Worm (Caenorhabditis elegans) whole organism, L4 larva: Measurements from ENCODE around the gene W03H9.2.

Source experiments
- aly-2 ChIP-seq: sonication (generic microtip); optimal IDR thresholded peaks from 2 replicates; lab custom pipeline; 2018; ENCODE audit warnings: missing biosample characterization, missing genetic modification characterization
- dpl-1 ChIP-seq: fragments of 150-350 bp; optimal IDR thresholded peaks from 2 replicates; lab custom pipeline; 2014; ENCODE audit warnings: missing biosample characterization, missing genetic modification reagents, missing genetic modification characterization
- egl-27 ChIP-seq: sonication (generic microtip); optimal IDR thresholded peaks from 3 replicates; lab custom pipeline; 2017; ENCODE audit warnings: missing biosample characterization, missing genetic modification reagents, missing genetic modification characterization
- nhr-237 ChIP-seq: sonication (generic microtip); optimal IDR thresholded peaks from 2 replicates; lab custom pipeline; 2017; ENCODE audit warnings: missing biosample characterization, missing genetic modification characterization
- zag-1 ChIP-seq: fragments of 150-350 bp; optimal IDR thresholded peaks from 2 replicates; lab custom pipeline; 2014; ENCODE audit warnings: missing biosample characterization, missing genetic modification characterization
- zfp-2 ChIP-seq: sonication (generic microtip); optimal IDR thresholded peaks from 2 replicates; lab custom pipeline; 2016; ENCODE audit warnings: mild to moderate bottlenecking, missing genetic modification characterization, missing compliant biosample characterization

DNA sequence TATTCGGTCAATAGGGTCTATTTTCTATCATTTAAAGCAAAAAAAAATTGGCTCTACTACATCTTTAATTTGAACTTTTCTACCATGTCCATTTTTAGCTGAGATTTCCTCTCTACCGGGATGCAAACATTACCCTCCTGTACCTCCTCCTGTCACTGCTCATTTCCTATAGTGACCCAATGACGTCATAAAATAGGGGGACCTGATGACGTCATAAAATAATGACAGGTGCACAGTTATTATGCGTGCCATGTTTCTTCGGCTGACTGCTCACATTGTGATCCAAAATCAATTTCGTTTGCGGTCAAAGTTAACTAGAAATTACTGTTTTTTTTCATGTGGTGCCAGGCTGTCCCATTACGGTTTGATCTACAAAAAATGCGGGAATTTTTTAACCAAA is 43.3 kb upstream of the W03H9.2 start:
- no peak for TF ChIP-seq zfp-2
- TF ChIP-seq zag-1 (tag; lab: Kevin White, UChicago), result no peak
- TF ChIP-seq dpl-1 (GFP tag; lab: Kevin White, UChicago), result no peak
- no peak for TF ChIP-seq egl-27
- TF ChIP-seq aly-2 (tag; lab: Kevin White, UChicago), result no peak
- no peak for TF ChIP-seq nhr-237 (tag; lab: Kevin White, UChicago)
